In the genomic region with DNA sequence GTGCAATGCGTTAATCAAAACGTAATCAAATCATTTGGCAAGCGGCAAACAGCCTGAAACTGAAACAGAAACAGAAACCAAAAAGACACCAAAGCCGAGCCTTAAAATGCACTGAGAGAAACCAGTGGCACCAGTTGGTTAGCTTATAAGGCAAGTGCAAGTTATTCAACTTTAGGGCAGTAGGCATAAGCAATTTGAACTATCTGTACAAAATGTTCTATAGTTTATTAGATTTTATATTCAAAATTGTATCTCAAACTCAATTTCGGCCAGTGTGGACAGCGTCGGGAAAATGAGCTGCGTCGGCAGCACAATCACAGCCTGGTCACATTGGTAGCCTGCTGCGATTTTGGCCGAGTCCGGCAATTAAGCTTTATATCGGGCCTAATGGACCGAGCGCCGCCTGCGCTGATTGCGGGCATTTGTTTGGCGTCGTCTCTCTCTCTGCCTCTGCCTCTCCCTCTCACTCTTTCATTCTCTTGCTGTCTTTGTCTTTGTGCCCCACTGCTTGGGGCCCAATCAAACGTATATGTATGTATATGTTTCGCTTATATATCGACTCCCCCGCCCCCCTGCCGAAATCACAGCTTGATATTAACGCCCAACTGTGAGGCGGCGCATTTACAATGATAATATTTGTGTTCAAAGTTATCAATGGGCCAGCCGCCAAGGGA, we compare ENCODE assay signal across 5 fruit fly cellular contexts.
TF ChIP-seq lines count a peak whose summit lies in the region.

No protein-coding gene starts in this region.

- no peak for TF ChIP-seq CTCF in whole organism, embryonic (GFP tag; optimal IDR thresholded peaks at IDR 0.05; lab: Kevin White, UChicago)

TF ChIP-seq in whole organism, 6 proteins besides CTCF, POLR2A, EP300 and RAD21:
- TF ChIP-seq usp (GFP tag; optimal IDR thresholded peaks at IDR 0.05; lab: Kevin White, UChicago), result no peak
- TF ChIP-seq Dll (optimal IDR thresholded peaks at IDR 0.05; lab: Kevin White, UChicago), result peak; percentile 12
- no peak for TF ChIP-seq EcR (GFP tag; optimal IDR thresholded peaks at IDR 0.05; lab: Kevin White, UChicago)
TF ChIP-seq in whole organism: peak in this region for 1.

TF ChIP-seq in whole organism, embryonic, 481 proteins besides CTCF, POLR2A, EP300 and RAD21 (continues in another document):
- TF ChIP-seq Dll (GFP tag; IDR thresholded peaks at IDR 0.05; lab: Robert Waterston, UW; ENCODE audit: partially characterized antibody), result no peak
- TF ChIP-seq zfh2 (GFP tag; optimal IDR thresholded peaks at IDR 0.05; lab: Kevin White, UChicago), result no peak
- peak; percentile 40 for TF ChIP-seq CG17802 (tag; optimal IDR thresholded peaks at IDR 0.05; lab: Kevin White, UChicago)
- peak; percentile 41 for TF ChIP-seq Atf-2 (GFP tag; optimal IDR thresholded peaks at IDR 0.05; lab: Kevin White, UChicago)
- TF ChIP-seq Ada2b (GFP tag; IDR thresholded peaks at IDR 0.05; lab: Robert Waterston, UW), result peak; percentile 34; the same call in 1 of the 2 replicates
- no peak for TF ChIP-seq Neu2 (GFP tag; optimal IDR thresholded peaks at IDR 0.05; lab: Kevin White, UChicago; ENCODE audit: borderline replicate concordance)
- peak; percentile 74 for TF ChIP-seq CG16815 (GFP tag; optimal IDR thresholded peaks at IDR 0.05; lab: Kevin White, UChicago)
- TF ChIP-seq her (GFP tag; optimal IDR thresholded peaks at IDR 0.05; lab: Kevin White, UChicago), result no peak
- peak; percentile 71; the same call in 2 of the 3 replicates for TF ChIP-seq ken (GFP tag; IDR thresholded peaks at IDR 0.05; lab: Robert Waterston, UW)
- peak; percentile 48 for TF ChIP-seq CG9609 (GFP tag; optimal IDR thresholded peaks at IDR 0.05; lab: Kevin White, UChicago)
- peak; percentile 31 for TF ChIP-seq CG8089 (GFP tag; optimal IDR thresholded peaks at IDR 0.05; lab: Kevin White, UChicago)
- peak; percentile 1 for TF ChIP-seq CG7786 (GFP tag; optimal IDR thresholded peaks at IDR 0.05; lab: Kevin White, UChicago)
- peak; percentile 79 for TF ChIP-seq row (GFP tag; IDR thresholded peaks at IDR 0.05; lab: Robert Waterston, UW)
- peak; percentile 46 for TF ChIP-seq CG33213 (GFP tag; optimal IDR thresholded peaks at IDR 0.05; lab: Kevin White, UChicago)
- TF ChIP-seq MBD-R2 (GFP tag; IDR thresholded peaks at IDR 0.05; lab: Robert Waterston, UW), result no peak
- TF ChIP-seq Drgx (GFP tag; IDR thresholded peaks at IDR 0.05; lab: Robert Waterston, UW), result peak; percentile 74
- TF ChIP-seq CG32772 (GFP tag; IDR thresholded peaks at IDR 0.05; lab: Robert Waterston, UW), result peak; percentile 68
- no peak for TF ChIP-seq TFAM (GFP tag; optimal IDR thresholded peaks at IDR 0.05; lab: Kevin White, UChicago)
- TF ChIP-seq CG3163 (GFP tag; optimal IDR thresholded peaks at IDR 0.05; lab: Kevin White, UChicago), result no peak

TF ChIP-seq in whole organism, prepupa, 60 proteins besides CTCF, POLR2A, EP300 and RAD21 (continues in another document):
- TF ChIP-seq CG3919 (GFP tag; optimal IDR thresholded peaks at IDR 0.05; lab: Kevin White, UChicago) (peak; percentile 82), achi (GFP tag; optimal IDR thresholded peaks at IDR 0.05; lab: Kevin White, UChicago) (peak; percentile 74), Hr39 (GFP tag; optimal IDR thresholded peaks at IDR 0.05; lab: Kevin White, UChicago) (peak; percentile 92), CG3032 (tag; optimal IDR thresholded peaks at IDR 0.05; lab: Kevin White, UChicago) (peak; percentile 65), fd59A (GFP tag; optimal IDR thresholded peaks at IDR 0.05; lab: Kevin White, UChicago) (peak; percentile 40), Sox102F (GFP tag; optimal IDR thresholded peaks at IDR 0.05; lab: Kevin White, UChicago) (peak; percentile 84), Gug (GFP tag; IDR thresholded peaks at IDR 0.05; lab: Robert Waterston, UW) (peak; percentile 54), Hr38 (GFP tag; optimal IDR thresholded peaks at IDR 0.05; lab: Kevin White, UChicago) (no peak), svp (GFP tag; lab: Kevin White, UChicago) (peak; percentile 93), salr (GFP tag; optimal IDR thresholded peaks at IDR 0.05; lab: Kevin White, UChicago) (peak; percentile 32 to 44), CG16779 (tag; optimal IDR thresholded peaks at IDR 0.05; lab: Kevin White, UChicago) (no peak), CG15336 (GFP tag; IDR thresholded peaks at IDR 0.05; lab: Robert Waterston, UW) (peak; percentile 80), eg (GFP tag; IDR thresholded peaks at IDR 0.05; lab: Robert Waterston, UW) (peak; percentile 82), Eip78C (GFP tag; lab: Kevin White, UChicago) (peak; percentile 93), CG11294 (GFP tag; IDR thresholded peaks at IDR 0.05; lab: Robert Waterston, UW) (peak; percentile 52; the same call in 1 of the 2 replicates), acj6 (GFP tag; optimal IDR thresholded peaks at IDR 0.05; lab: Kevin White, UChicago) (peak; percentile 81), CG11762 (GFP tag; optimal IDR thresholded peaks at IDR 0.05; lab: Kevin White, UChicago; ENCODE audit: insufficient read depth) (peak; percentile 51), CG9139 (GFP tag; optimal IDR thresholded peaks at IDR 0.05; lab: Kevin White, UChicago) (peak; percentile 9), CG10669 (GFP tag; optimal IDR thresholded peaks at IDR 0.05; lab: Kevin White, UChicago) (peak; percentile 67), CG7368 (GFP tag; optimal IDR thresholded peaks at IDR 0.05; lab: Kevin White, UChicago) (peak; percentile 72)

TF ChIP-seq in whole organism, pupa, 21 proteins besides CTCF, POLR2A, EP300 and RAD21:
- TF ChIP-seq Snoo (tag; optimal IDR thresholded peaks at IDR 0.05; lab: Kevin White, UChicago), result peak; percentile 80
- TF ChIP-seq gl (tag; optimal IDR thresholded peaks at IDR 0.05; lab: Kevin White, UChicago), result peak; percentile 6
- peak; percentile 69 for TF ChIP-seq CG15710 (tag; optimal IDR thresholded peaks at IDR 0.05; lab: Kevin White, UChicago)
- peak; percentile 62 for TF ChIP-seq CG17806 (tag; optimal IDR thresholded peaks at IDR 0.05; lab: Kevin White, UChicago)
- peak; percentile 61 for TF ChIP-seq CG34367 (tag; optimal IDR thresholded peaks at IDR 0.05; lab: Kevin White, UChicago)
- TF ChIP-seq D1 (tag; optimal IDR thresholded peaks at IDR 0.05; lab: Kevin White, UChicago), result peak; percentile 25
- TF ChIP-seq CG8301 (tag; optimal IDR thresholded peaks at IDR 0.05; lab: Kevin White, UChicago), result peak; percentile 57
- TF ChIP-seq Ets98B (GFP tag; IDR thresholded peaks at IDR 0.05; lab: Robert Waterston, UW), result peak; percentile 71
- peak; percentile 51 for TF ChIP-seq Pif1B (GFP tag; optimal IDR thresholded peaks at IDR 0.05; lab: Kevin White, UChicago)
- peak; percentile 70 for TF ChIP-seq CG32121 (GFP tag; IDR thresholded peaks at IDR 0.05; lab: Robert Waterston, UW)
- TF ChIP-seq CG10348 (GFP tag; IDR thresholded peaks at IDR 0.05; lab: Robert Waterston, UW), result no peak
- peak; percentile 83 for TF ChIP-seq CG4496 (GFP tag; IDR thresholded peaks at IDR 0.05; lab: Robert Waterston, UW)
- peak; percentile 67 for TF ChIP-seq CG8159 (tag; optimal IDR thresholded peaks at IDR 0.05; lab: Kevin White, UChicago)
- peak; percentile 65 for TF ChIP-seq CG9948 (tag; optimal IDR thresholded peaks at IDR 0.05; lab: Kevin White, UChicago)
- TF ChIP-seq Pif1A (GFP tag; optimal IDR thresholded peaks at IDR 0.05; lab: Kevin White, UChicago), result peak; percentile 62
- peak; percentile 85 for TF ChIP-seq fd96Ca (GFP tag; IDR thresholded peaks at IDR 0.05; lab: Robert Waterston, UW)
- no peak for TF ChIP-seq EcR (GFP tag; optimal IDR thresholded peaks at IDR 0.05; lab: Kevin White, UChicago)
- peak; percentile 61 for TF ChIP-seq CG14655 (GFP tag; optimal IDR thresholded peaks at IDR 0.05; lab: Kevin White, UChicago)
- TF ChIP-seq CG13204 (GFP tag; optimal IDR thresholded peaks at IDR 0.05; lab: Kevin White, UChicago), result no peak
- TF ChIP-seq CG12605 (GFP tag; IDR thresholded peaks at IDR 0.05; lab: Robert Waterston, UW), result peak; percentile 44; the same call in 1 of the 2 replicates
- peak; percentile 42; the same call in 1 of the 2 replicates for TF ChIP-seq rn (GFP tag; IDR thresholded peaks at IDR 0.05; lab: Robert Waterston, UW)

TF ChIP-seq in whole organism, wandering third instar larva, 38 proteins besides CTCF, POLR2A, EP300 and RAD21 (continues in another document):
- TF ChIP-seq Hnf4 (GFP tag; optimal IDR thresholded peaks at IDR 0.05; lab: Kevin White, UChicago) (peak; percentile 79), woc (GFP tag; optimal IDR thresholded peaks at IDR 0.05; lab: Kevin White, UChicago) (peak; percentile 64), HLH106 (tag; optimal IDR thresholded peaks at IDR 0.05; lab: Kevin White, UChicago) (peak; percentile 88), Dif (GFP tag; optimal IDR thresholded peaks at IDR 0.05; lab: Kevin White, UChicago; ENCODE audit: partially characterized antibody) (no peak), fru (GFP tag; optimal IDR thresholded peaks at IDR 0.05; lab: Kevin White, UChicago) (peak; percentile 79), Abd-B (GFP tag; optimal IDR thresholded peaks at IDR 0.05; lab: Kevin White, UChicago) (no peak), tai (GFP tag; optimal IDR thresholded peaks at IDR 0.05; lab: Kevin White, UChicago) (peak; percentile 42), lola (GFP tag; optimal IDR thresholded peaks at IDR 0.05; lab: Kevin White, UChicago) (no peak), brk (GFP tag; optimal IDR thresholded peaks at IDR 0.05; lab: Kevin White, UChicago) (peak; percentile 24), Myc (optimal IDR thresholded peaks at IDR 0.05; lab: Kevin White, UChicago) (no peak), Sp1 (GFP tag; optimal IDR thresholded peaks at IDR 0.05; lab: Kevin White, UChicago) (peak; percentile 76), psq (GFP tag; optimal IDR thresholded peaks at IDR 0.05; lab: Kevin White, UChicago) (peak; percentile 71), GATAd (GFP tag; optimal IDR thresholded peaks at IDR 0.05; lab: Kevin White, UChicago) (no peak), Jra (GFP tag; optimal IDR thresholded peaks at IDR 0.05; lab: Kevin White, UChicago) (peak; percentile 68), br (GFP tag; optimal IDR thresholded peaks at IDR 0.05; lab: Kevin White, UChicago) (peak; percentile 86), Vsx2 (GFP tag; optimal IDR thresholded peaks at IDR 0.05; lab: Kevin White, UChicago; ENCODE audit: partially characterized antibody) (no peak), Rel (GFP tag; optimal IDR thresholded peaks at IDR 0.05; lab: Kevin White, UChicago) (no peak), Rel (tag; optimal IDR thresholded peaks at IDR 0.05; lab: Kevin White, UChicago) (peak; percentile 24), jim (GFP tag; optimal IDR thresholded peaks at IDR 0.05; lab: Kevin White, UChicago) (no peak), CG32264 (GFP tag; optimal IDR thresholded peaks at IDR 0.05; lab: Kevin White, UChicago) (peak; percentile 69), OdsH (GFP tag; optimal IDR thresholded peaks at IDR 0.05; lab: Kevin White, UChicago) (peak; percentile 71), sv (GFP tag; optimal IDR thresholded peaks at IDR 0.05; lab: Kevin White, UChicago) (peak; percentile 38), foxo (GFP tag; optimal IDR thresholded peaks at IDR 0.05; lab: Kevin White, UChicago) (peak in 1 of 2 experiments; percentile 90), CG9705 (GFP tag; optimal IDR thresholded peaks at IDR 0.05; lab: Kevin White, UChicago) (peak; percentile 62), sage (GFP tag; optimal IDR thresholded peaks at IDR 0.05; lab: Kevin White, UChicago) (peak; percentile 62), CrebA (GFP tag; optimal IDR thresholded peaks at IDR 0.05; lab: Kevin White, UChicago; ENCODE audit: borderline replicate concordance) (peak; percentile 8)
